Worm (Caenorhabditis elegans): ENCODE measurements around the gene Y43F8B.2.

DNA sequence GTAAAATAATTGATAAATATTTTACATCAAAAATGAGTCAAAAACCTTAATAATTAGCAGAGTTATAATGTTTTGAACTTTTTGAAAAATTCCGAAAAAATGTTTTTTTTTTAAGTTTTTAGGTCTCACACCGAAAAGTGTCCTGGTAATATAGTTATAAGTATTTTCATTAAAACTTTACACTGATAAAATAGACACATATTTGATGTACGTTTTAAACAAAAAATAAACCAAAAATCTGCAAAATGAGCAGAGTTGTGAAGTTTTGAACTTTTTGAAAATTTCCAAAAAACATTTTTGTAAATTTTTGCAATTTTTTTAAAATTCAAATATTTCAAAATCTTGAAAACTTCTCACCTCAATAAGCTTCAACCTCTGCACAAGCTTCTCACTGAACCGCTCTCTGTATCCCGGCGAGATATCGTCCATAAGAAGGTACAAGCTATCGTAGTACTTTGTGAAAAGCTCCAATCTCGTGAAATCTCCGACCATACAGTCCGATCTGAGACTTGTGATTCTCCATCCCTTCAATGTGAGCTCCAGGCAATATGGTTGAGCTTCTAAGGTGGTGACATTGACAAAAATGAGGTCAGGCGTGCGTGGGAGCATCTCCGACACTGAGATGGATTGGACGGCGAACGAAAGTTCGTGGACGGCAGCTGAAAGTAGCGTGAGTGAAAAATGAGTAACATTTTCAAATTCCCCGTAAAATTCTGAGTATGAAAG, 12.2 kb downstream of the Y43F8B.2 start:
- no peak for TF ChIP-seq nhr-237 (tag; optimal IDR thresholded peaks at IDR 0.05)
- TF ChIP-seq ceh-8 (GFP tag; optimal IDR thresholded peaks at IDR 0.05): no peak
- no peak for TF ChIP-seq fos-1 (tag; optimal IDR thresholded peaks at IDR 0.05)
- TF ChIP-seq hpl-2 (GFP tag; optimal IDR thresholded peaks at IDR 0.05): no peak
- no peak for TF ChIP-seq ztf-4 (tag; optimal IDR thresholded peaks at IDR 0.05)
- no peak for TF ChIP-seq mep-1 (tag; optimal IDR thresholded peaks at IDR 0.05)
- no peak for TF ChIP-seq unc-62 (GFP tag; optimal IDR thresholded peaks at IDR 0.05)
- TF ChIP-seq C04F5.9 (tag; optimal IDR thresholded peaks at IDR 0.05): no peak
- TF ChIP-seq nhr-76 (tag; optimal IDR thresholded peaks at IDR 0.05): no peak
